Worm (Caenorhabditis elegans): ENCODE results near the gene gpr-1.

The gpr-1 gene

ce11 chrIII:8678371-8678770 lies 49.6 kb downstream of the gpr-1 start (continued):
- no peak for TF ChIP-seq unc-62 (GFP tag; optimal IDR thresholded peaks at IDR 0.05)
- no peak for TF ChIP-seq ceh-82 (tag; optimal IDR thresholded peaks at IDR 0.05)
- peak; percentile 57 for TF ChIP-seq crh-2 (tag; optimal IDR thresholded peaks at IDR 0.05)
- no peak for TF ChIP-seq alr-1 (tag; optimal IDR thresholded peaks at IDR 0.05)
- TF ChIP-seq mab-5 (tag; optimal IDR thresholded peaks at IDR 0.05), result no peak
- TF ChIP-seq fos-1 (tag; optimal IDR thresholded peaks at IDR 0.05), result peak; percentile 43
- no peak for TF ChIP-seq elt-1 (tag; optimal IDR thresholded peaks at IDR 0.05)
- TF ChIP-seq nhr-77 (tag; optimal IDR thresholded peaks at IDR 0.05), result no peak
- TF ChIP-seq zag-1 (tag; optimal IDR thresholded peaks at IDR 0.05), result peak; percentile 68
- TF ChIP-seq nhr-11 (tag; optimal IDR thresholded peaks at IDR 0.05), result no peak
- no peak for TF ChIP-seq ZK546.5 (tag; optimal IDR thresholded peaks at IDR 0.05)
- no peak for TF ChIP-seq lin-39 (tag; optimal IDR thresholded peaks at IDR 0.05)
- TF ChIP-seq blmp-1 (tag; optimal IDR thresholded peaks at IDR 0.05; ENCODE audit: insufficient read depth), result no peak
- TF ChIP-seq nhr-6 (tag; optimal IDR thresholded peaks at IDR 0.05), result no peak
- no peak for TF ChIP-seq elt-3 (tag; optimal IDR thresholded peaks at IDR 0.05)
- peak; percentile 62 for TF ChIP-seq sma-3 (GFP tag; optimal IDR thresholded peaks at IDR 0.05)
- TF ChIP-seq unc-55 (GFP tag; optimal IDR thresholded peaks at IDR 0.05), result peak; percentile 82
- TF ChIP-seq sma-9 (GFP tag; optimal IDR thresholded peaks at IDR 0.05), result peak; percentile 79
- TF ChIP-seq sma-9 (tag; optimal IDR thresholded peaks at IDR 0.05), result no peak
- TF ChIP-seq nhr-129 (tag; optimal IDR thresholded peaks at IDR 0.05), result peak; percentile 91
- no peak for TF ChIP-seq nhr-10 (tag; optimal IDR thresholded peaks at IDR 0.05)
